Fruit fly (Drosophila melanogaster) whole organism, prepupa: Measurements from ENCODE around the gene S6k.

Experiments
- CG10631 ChIP-seq: fragments of 200-800 bp; sonication (Bioruptor generic); optimal IDR thresholded peaks from 2 replicates; lab custom pipeline; 2016; ENCODE audit warnings: missing biosample characterization, missing genetic modification characterization
- CG10669 ChIP-seq: fragments of 200-800 bp; sonication (Bioruptor generic); optimal IDR thresholded peaks from 3 replicates; lab custom pipeline; 2018; ENCODE audit warnings: missing biosample characterization, mild to moderate bottlenecking, missing genetic modification characterization, moderate library complexity
- CG11294 ChIP-seq: fragments of 200-800 bp; sonication (Bioruptor generic); IDR thresholded peaks from 2 replicates; pipeline ENCODE4 v1.3.6; 2022; ENCODE audit warnings: missing biosample characterization, missing genetic modification characterization
- CG11762 ChIP-seq: fragments of 200-800 bp; sonication (Bioruptor generic); optimal IDR thresholded peaks from 3 replicates; lab custom pipeline; 2016; ENCODE audit warnings: missing biosample characterization, missing genetic modification characterization; ENCODE audit not compliant: insufficient read depth
- CG15336 ChIP-seq: fragments of 200-800 bp; sonication (Bioruptor generic); IDR thresholded peaks from 2 replicates; pipeline ENCODE4 v1.3.6; 2022; ENCODE audit warnings: missing biosample characterization, missing genetic modification characterization
- CG1621 ChIP-seq: fragments of 200-800 bp; sonication (Bioruptor generic); optimal IDR thresholded peaks from 3 replicates; lab custom pipeline; 2018; ENCODE audit warnings: missing biosample characterization, mild to moderate bottlenecking, missing genetic modification characterization
- CG3032 ChIP-seq: fragments of 200-800 bp; optimal IDR thresholded peaks from 2 replicates; lab custom pipeline; 2019; ENCODE audit warnings: missing biosample characterization, mild to moderate bottlenecking, missing genetic modification characterization, moderate library complexity
- CG32006 ChIP-seq: fragments of 200-800 bp; sonication (Bioruptor generic); optimal IDR thresholded peaks from 3 replicates; lab custom pipeline; 2017; ENCODE audit warnings: missing biosample characterization, mild to moderate bottlenecking, missing genetic modification characterization
- CG3919 ChIP-seq: fragments of 200-800 bp; sonication (Bioruptor generic); optimal IDR thresholded peaks from 3 replicates; lab custom pipeline; 2016; ENCODE audit warnings: missing biosample characterization, missing genetic modification characterization
- CG6163 ChIP-seq: fragments of 200-800 bp; sonication (Bioruptor generic); IDR thresholded peaks from 3 replicates; pipeline ENCODE4 v1.3.6; 2022; ENCODE audit warnings: missing biosample characterization, missing genetic modification characterization
- CG6276 ChIP-seq: fragments of 200-800 bp; sonication (Bioruptor generic); optimal IDR thresholded peaks from 2 replicates; lab custom pipeline; 2017; ENCODE audit warnings: missing biosample characterization, mild to moderate bottlenecking, missing genetic modification characterization
- CG6792 ChIP-seq: fragments of 200-800 bp; sonication (Bioruptor generic); optimal IDR thresholded peaks from 3 replicates; lab custom pipeline; 2016; ENCODE audit warnings: missing biosample characterization, missing genetic modification characterization
- CG6808 ChIP-seq: fragments of 200-800 bp; sonication (Bioruptor generic); optimal IDR thresholded peaks from 3 replicates; lab custom pipeline; 2017; ENCODE audit warnings: missing biosample characterization, missing genetic modification characterization, mild to moderate bottlenecking, moderate library complexity, missing genetic modification reagents
- CG6854 ChIP-seq: fragments of 200-800 bp; sonication (Bioruptor generic); optimal IDR thresholded peaks from 2 replicates; lab custom pipeline; 2017; ENCODE audit warnings: missing biosample characterization, mild to moderate bottlenecking, missing genetic modification characterization
- CG8119 ChIP-seq: fragments of 200-800 bp; sonication (Bioruptor generic); IDR thresholded peaks from 3 replicates; pipeline ENCODE4 v1.3.6; 2022; ENCODE audit warnings: missing biosample characterization, missing genetic modification characterization
- Eip75B ChIP-seq: fragments of 200-800 bp; sonication (Bioruptor generic); optimal IDR thresholded peaks from 3 replicates; lab custom pipeline; 2016; ENCODE audit warnings: missing biosample characterization, missing genetic modification characterization
- Eip78C ChIP-seq: fragments of 200-800 bp; sonication (Bioruptor generic); peaks from one replicate; lab custom pipeline; 2016; ENCODE audit warnings: missing biosample characterization, missing genetic modification characterization
- Eip93F ChIP-seq: fragments of 200-800 bp; sonication (Bioruptor generic); optimal IDR thresholded peaks from 2 replicates; lab custom pipeline; 2016; ENCODE audit warnings: missing biosample characterization, mild to moderate bottlenecking, missing genetic modification characterization
- Ets21C ChIP-seq: fragments of 200-800 bp; sonication (Bioruptor generic); optimal IDR thresholded peaks from 3 replicates; lab custom pipeline; 2016; ENCODE audit warnings: missing biosample characterization, missing genetic modification characterization
- Ets96B ChIP-seq: fragments of 200-800 bp; optimal IDR thresholded peaks from 2 replicates; lab custom pipeline; 2019; ENCODE audit warnings: missing biosample characterization, mild to moderate bottlenecking, missing genetic modification characterization, moderate library complexity
- Hr38 ChIP-seq: sonication (Bioruptor generic); optimal IDR thresholded peaks from 2 replicates; lab custom pipeline; 2016; ENCODE audit warnings: missing biosample characterization, missing genetic modification characterization
- Met ChIP-seq: fragments of 200-800 bp; sonication (Bioruptor generic); optimal IDR thresholded peaks from 3 replicates; lab custom pipeline; 2016; ENCODE audit warnings: missing biosample characterization, missing genetic modification characterization
- Smox ChIP-seq: fragments of 200-800 bp; sonication (Bioruptor generic); optimal IDR thresholded peaks from 3 replicates; lab custom pipeline; 2016; ENCODE audit warnings: missing biosample characterization, missing genetic modification characterization
- Sox102F ChIP-seq: fragments of 200-800 bp; sonication (Bioruptor generic); optimal IDR thresholded peaks from 2 replicates; lab custom pipeline; 2016; ENCODE audit warnings: missing biosample characterization, mild to moderate bottlenecking, missing genetic modification characterization
- Sox14 ChIP-seq: fragments of 200-800 bp; sonication (Bioruptor generic); optimal IDR thresholded peaks from 3 replicates; lab custom pipeline; 2016; ENCODE audit warnings: missing biosample characterization, missing genetic modification characterization
- acj6 ChIP-seq: fragments of 200-800 bp; sonication (Bioruptor generic); optimal IDR thresholded peaks from 3 replicates; lab custom pipeline; 2016; ENCODE audit warnings: missing biosample characterization, missing genetic modification characterization
- dac ChIP-seq: fragments of 200-800 bp; sonication (Bioruptor generic); optimal IDR thresholded peaks from 2 replicates; lab custom pipeline; 2017; ENCODE audit warnings: missing biosample characterization, mild to moderate bottlenecking, missing genetic modification characterization
- dsx ChIP-seq: fragments of 200-800 bp; optimal IDR thresholded peaks from 3 replicates; lab custom pipeline; 2019; ENCODE audit warnings: missing biosample characterization, mild to moderate bottlenecking, missing genetic modification characterization, moderate library complexity; ENCODE audit not compliant: poor library complexity, severe bottlenecking
- eg ChIP-seq: fragments of 200-800 bp; sonication (Bioruptor generic); IDR thresholded peaks from 3 replicates; pipeline ENCODE4 v1.3.6; 2022; ENCODE audit warnings: missing biosample characterization, missing genetic modification characterization
- esn ChIP-seq: fragments of 200-800 bp; sonication (Bioruptor generic); optimal IDR thresholded peaks from 2 replicates; lab custom pipeline; 2016; ENCODE audit warnings: missing biosample characterization, mild to moderate bottlenecking, missing genetic modification characterization, moderate library complexity
- fd85E ChIP-seq: fragments of 200-800 bp; sonication (Bioruptor generic); optimal IDR thresholded peaks from 3 replicates; lab custom pipeline; 2016; ENCODE audit warnings: missing biosample characterization, missing genetic modification characterization
- fkh ChIP-seq: fragments of 200-800 bp; sonication (Bioruptor generic); optimal IDR thresholded peaks from 3 replicates; lab custom pipeline; 2017; ENCODE audit warnings: missing biosample characterization, mild to moderate bottlenecking, missing genetic modification characterization, moderate library complexity
- lz ChIP-seq: fragments of 200-800 bp; sonication (Bioruptor generic); optimal IDR thresholded peaks from 3 replicates; lab custom pipeline; 2016; ENCODE audit warnings: missing biosample characterization, missing genetic modification characterization
- salr ChIP-seq, 2 experiments: fragments of 200-800 bp; sonication (Bioruptor generic); optimal IDR thresholded peaks; 3 replicates each; lab custom pipeline; 2016 to 2018; ENCODE audit warnings: missing biosample characterization in 2 of 2, missing genetic modification characterization in 2 of 2, mild to moderate bottlenecking in 1 of 2
- ss ChIP-seq, 2 experiments: fragments of 200-800 bp; sonication (Bioruptor generic); optimal IDR thresholded peaks; 2 replicates in 1 of 2; 3 replicates in 1 of 2; lab custom pipeline; 2017 to 2018; ENCODE audit warnings: mild to moderate bottlenecking in 2 of 2, missing biosample characterization in 2 of 2, missing genetic modification characterization in 2 of 2, moderate library complexity in 1 of 2
- svp ChIP-seq: fragments of 200-800 bp; sonication (Bioruptor generic); peaks from one replicate; lab custom pipeline; 2016; ENCODE audit warnings: missing biosample characterization, missing genetic modification characterization
- vri ChIP-seq: fragments of 200-800 bp; sonication (Bioruptor generic); optimal IDR thresholded peaks from 3 replicates; lab custom pipeline; 2016; ENCODE audit warnings: missing biosample characterization, mild to moderate bottlenecking, missing genetic modification characterization

S6k gene

DNA sequence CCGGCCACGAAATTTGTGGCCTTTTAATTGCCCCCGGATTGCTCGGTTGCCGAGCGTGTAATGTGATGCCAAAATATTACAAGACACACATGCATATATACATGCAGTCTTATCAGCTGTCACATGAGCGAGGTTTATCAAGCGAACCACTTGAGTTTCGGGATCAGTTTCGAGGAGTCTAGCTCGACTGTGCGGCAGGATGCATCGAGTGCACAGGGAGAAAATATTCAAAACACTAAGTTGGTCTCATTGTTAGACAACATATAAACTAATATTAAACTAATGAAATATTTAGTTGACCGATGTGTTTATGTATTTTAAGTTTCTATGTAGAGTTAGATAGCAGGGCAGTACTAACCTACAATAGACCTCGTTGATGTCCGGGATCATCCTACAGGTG is 6.4 kb upstream of the S6k start:
- no peak for TF ChIP-seq CG3032 (tag; lab: Kevin White, UChicago)
- peak; percentile 67 for TF ChIP-seq svp (GFP tag; lab: Kevin White, UChicago)
- TF ChIP-seq Eip78C, result peak; percentile 26
- TF ChIP-seq, all 60 proteins: peak for 2

DNA sequence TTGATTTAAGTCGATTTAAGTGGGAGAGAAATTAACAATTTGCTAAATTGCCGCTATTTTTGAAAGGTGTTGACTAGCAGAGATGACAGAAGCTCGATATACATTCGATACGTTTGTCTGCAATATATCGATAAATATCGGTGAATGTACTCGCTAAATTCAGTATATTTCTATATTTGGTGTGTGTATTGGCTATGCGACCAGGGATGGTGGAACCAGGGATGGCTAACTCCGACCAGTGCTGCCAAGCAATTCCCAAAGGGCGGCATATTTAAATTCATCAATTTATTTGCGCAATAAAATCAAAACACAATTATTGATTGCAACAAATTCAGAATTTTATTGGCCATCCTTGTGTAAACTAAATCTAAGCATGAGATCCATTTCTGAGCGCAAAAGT is 2.3 kb upstream of the S6k start, which contains the start of gene mad2:
TSS of gene mad2 (minus strand) at position 78 of the 400 bp plus-strand sequence.
- TF ChIP-seq fkh (GFP tag; lab: Kevin White, UChicago) (peak; percentile 53), Smox (GFP tag; lab: Kevin White, UChicago) (no peak), CG6808 (GFP tag; lab: Kevin White, UChicago) (peak; percentile 100)

- TF ChIP-seq fd85E (GFP tag; lab: Kevin White, UChicago) (no peak), Hr38 (GFP tag; lab: Kevin White, UChicago) (no peak), Sox14 (GFP tag; lab: Kevin White, UChicago) (peak; percentile 40), CG15336 (GFP tag; lab: Robert Waterston, UW) (no peak), CG3919 (GFP tag; lab: Kevin White, UChicago) (no peak), lz (GFP tag; lab: Kevin White, UChicago) (no peak), Smox (GFP tag; lab: Kevin White, UChicago) (no peak), Eip93F (GFP tag; lab: Kevin White, UChicago) (no peak), dac (GFP tag; lab: Kevin White, UChicago) (no peak), dsx (GFP tag; lab: Kevin White, UChicago) (no peak), Ets96B (no peak), vri (GFP tag; lab: Kevin White, UChicago) (peak; percentile 33), eg (GFP tag; lab: Robert Waterston, UW) (no peak), Eip78C (peak; percentile 0), svp (GFP tag; lab: Kevin White, UChicago) (peak; percentile 55), CG6163 (0 out of 3 replicates have a peak, but pooled peaks have one; percentile 11), CG10631 (GFP tag; lab: Kevin White, UChicago) (no peak), CG6854 (GFP tag; lab: Kevin White, UChicago) (no peak), CG8119 (GFP tag; lab: Robert Waterston, UW) (no peak)
Measured at dm6 chr3L:5809642-5810279, 970 bp downstream of the S6k start.

dm6 chr3L:5809201-5809584 is 1.5 kb downstream of the S6k start:
- TF ChIP-seq CG6854 (GFP tag; lab: Kevin White, UChicago) (no peak), Met (peak; percentile 20)

DNA sequence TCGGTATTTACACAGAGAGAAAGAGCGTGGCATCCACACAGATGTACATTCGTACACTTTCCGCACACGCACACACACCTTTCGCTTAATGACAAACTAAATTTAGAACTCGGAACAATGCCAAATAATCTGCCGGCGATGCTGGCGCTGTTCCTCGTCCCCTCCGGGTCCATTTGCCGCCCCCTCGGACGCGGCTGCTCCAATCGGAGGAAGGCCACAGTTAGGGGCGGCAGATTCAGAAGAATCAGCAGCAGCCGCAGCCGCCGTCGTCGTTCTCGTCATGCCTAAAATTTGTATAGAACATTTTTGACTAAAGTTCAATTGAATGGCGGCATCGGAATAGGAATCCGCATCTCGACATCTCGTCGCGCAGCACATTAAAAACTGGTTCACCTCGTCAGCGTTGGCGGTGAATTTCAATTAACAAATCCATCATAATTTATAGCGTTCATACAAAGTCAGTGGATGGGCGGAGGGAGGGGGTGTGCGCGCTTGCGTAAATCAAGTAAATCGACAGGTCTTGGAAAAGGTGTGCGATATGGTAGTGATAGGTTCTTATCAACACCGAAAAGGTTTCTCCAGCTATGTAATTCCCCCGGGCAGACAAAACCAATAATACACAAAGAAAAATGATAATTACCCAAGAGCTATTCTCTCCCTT is 2.1 kb downstream of the S6k start:
- no peak for TF ChIP-seq Eip78C
- peak; percentile 29 for TF ChIP-seq vri (GFP tag; lab: Kevin White, UChicago)

DNA sequence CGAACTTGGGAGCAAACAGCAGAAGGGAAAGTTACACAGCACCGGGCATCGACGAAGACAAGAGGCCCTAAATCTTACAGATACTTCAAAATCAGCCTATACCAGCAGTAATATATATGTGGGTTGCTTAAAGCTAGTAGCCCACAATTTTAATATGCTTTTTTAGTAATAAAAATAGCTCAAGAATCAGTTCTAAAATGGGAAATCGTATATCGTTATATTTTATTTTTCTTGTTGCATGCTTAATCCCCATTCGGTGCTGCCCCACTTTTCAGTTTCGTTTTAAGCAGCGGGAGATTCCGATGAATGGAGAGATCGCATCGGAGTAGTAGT is 2.7 kb downstream of the S6k start:
- TF ChIP-seq dac (GFP tag; lab: Kevin White, UChicago) (peak; percentile 72), CG6276 (peak; percentile 71), salr (GFP tag; optimal IDR thresholded peaks at IDR 0.05; lab: Kevin White, UChicago) (peak; percentile 57 to 81), CG32006 (GFP tag; lab: Kevin White, UChicago) (peak; percentile 94), acj6 (GFP tag; lab: Kevin White, UChicago) (peak; percentile 87), CG8119 (GFP tag; lab: Robert Waterston, UW) (peak; percentile 80), Hr38 (GFP tag; lab: Kevin White, UChicago) (no peak), esn (peak; percentile 72), CG10669 (peak; percentile 85), Ets21C (GFP tag; lab: Kevin White, UChicago) (peak; percentile 46), Sox102F (peak; percentile 49), ss (GFP tag; optimal IDR thresholded peaks at IDR 0.05; lab: Kevin White, UChicago) (peak; percentile 71 to 84), CG6854 (GFP tag; lab: Kevin White, UChicago) (no peak), CG1621 (tag; lab: Kevin White, UChicago) (peak; percentile 70), Met (no peak), Smox (GFP tag; lab: Kevin White, UChicago) (no peak), fkh (GFP tag; lab: Kevin White, UChicago) (no peak), Eip93F (GFP tag; lab: Kevin White, UChicago) (no peak), CG3919 (GFP tag; lab: Kevin White, UChicago) (peak; percentile 83), CG11294 (GFP tag; lab: Robert Waterston, UW) (peak; percentile 64; the same call in 1 of the 2 replicates), CG6792 (GFP tag; lab: Kevin White, UChicago) (peak; percentile 81), Eip75B (GFP tag; lab: Kevin White, UChicago) (peak; percentile 89), CG11762 (GFP tag; lab: Kevin White, UChicago) (peak; percentile 80), CG15336 (GFP tag; lab: Robert Waterston, UW) (peak; percentile 82)
